Worm (Caenorhabditis elegans) whole organism, dauer: ENCODE results near the gene Y52D5A.2.
"Not testable (repeated sequence)": the region's sequence is repeated elsewhere in the genome, so short reads cannot be mapped to it uniquely, and the experiment has no call there.

Experiments used
- unc-62 ChIP-seq: sonication (generic microtip); optimal IDR thresholded peaks from 2 replicates; lab custom pipeline; 2017; ENCODE audit warnings: missing biosample characterization, missing genetic modification reagents, missing genetic modification characterization

Gene Y52D5A.2

ce11 chrIV:5462820-5463219 lies 1.5 kb downstream of the Y52D5A.2 start:
- no peak for TF ChIP-seq unc-62 (GFP tag; lab: Kevin White, UChicago)

DNA sequence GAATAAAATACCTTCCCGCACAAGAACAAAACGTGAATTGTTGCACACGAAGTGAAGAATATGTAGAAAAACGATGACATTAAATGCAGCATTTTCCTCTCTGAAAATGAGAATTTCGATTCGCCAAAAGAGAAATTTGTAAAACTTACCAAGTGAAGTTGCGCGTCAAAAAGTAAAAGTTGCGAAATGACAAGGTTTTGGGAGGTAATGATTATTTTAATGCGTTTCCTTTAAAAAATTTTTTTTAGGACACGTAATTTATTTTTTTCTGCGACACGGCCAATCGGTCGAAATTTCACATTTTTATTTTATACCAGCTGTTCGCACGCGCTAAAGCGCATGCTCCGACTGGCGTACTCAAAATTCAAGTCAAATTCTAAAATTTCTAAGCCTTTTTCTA lies 8.3 kb downstream of the Y52D5A.2 start, which contains the start of gene Y4C6A.3:
Gene Y4C6A.3, minus strand, starts transcription at position 101 of the 400 bp plus-strand sequence.
- not testable (repeated sequence) for TF ChIP-seq unc-62 (GFP tag; lab: Kevin White, UChicago)

- no peak for TF ChIP-seq unc-62 (GFP tag; lab: Kevin White, UChicago)
Observed at ce11 chrIV:5452667-5453066, 11.6 kb downstream of the Y52D5A.2 start, which contains the start of gene Y4C6A.4. Y4C6A.4 (plus strand) TSS chrIV:5452967.

DNA sequence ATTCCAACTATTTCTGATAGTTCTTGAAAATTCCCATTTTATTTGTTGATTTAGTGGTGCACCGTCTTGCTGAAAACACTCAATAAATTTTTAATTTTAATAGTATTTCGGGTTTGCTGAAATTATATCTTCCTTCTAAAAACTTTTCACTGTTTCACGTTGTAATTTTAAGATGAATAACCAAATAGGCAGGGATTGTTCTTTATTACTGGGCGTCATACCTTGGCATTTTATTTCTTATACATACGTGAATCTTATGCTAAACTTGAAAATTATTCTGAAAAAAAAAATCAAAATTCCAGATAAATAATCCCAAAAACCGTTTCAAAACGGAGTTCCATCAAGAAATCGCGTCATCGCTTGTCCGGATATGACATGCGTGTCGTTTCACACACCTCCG lies 25.6 kb downstream of the Y52D5A.2 start, which contains the start of gene mgl-3:
Gene mgl-3, plus strand, starts transcription at position 301 of the 400 bp plus-strand sequence.
- no peak for TF ChIP-seq unc-62 (GFP tag; lab: Kevin White, UChicago)

DNA sequence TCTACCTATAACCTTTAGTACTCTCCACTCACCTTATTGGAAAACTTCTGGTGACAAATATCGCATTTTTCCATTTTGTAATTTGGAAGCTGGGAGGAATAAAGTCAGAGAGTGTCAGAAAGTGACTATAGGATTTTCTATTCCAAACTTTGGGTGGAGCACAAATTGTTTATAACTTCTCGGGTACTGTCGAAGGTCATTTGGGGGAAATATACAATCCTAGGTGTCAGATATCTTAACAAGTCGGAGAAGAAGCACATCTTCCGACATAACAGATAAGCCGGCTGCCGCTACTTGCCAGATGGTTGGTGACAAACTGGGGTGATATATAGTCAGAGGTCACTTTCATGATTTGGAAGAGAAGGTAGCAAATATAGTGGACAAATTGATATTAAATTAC lies 45.2 kb downstream of the Y52D5A.2 start, which contains the start of gene ehn-3:
Gene ehn-3, minus strand, starts transcription at position 101 of the 400 bp plus-strand sequence.
- no peak for TF ChIP-seq unc-62 (GFP tag; lab: Kevin White, UChicago)

ce11 chrIV:5415696-5416095 lies 48.6 kb downstream of the Y52D5A.2 start, which contains the start of gene spp-7:
spp-7 (minus strand) TSS chrIV:5415796.
- TF ChIP-seq unc-62 (GFP tag; lab: Kevin White, UChicago): no peak
